Fruit fly (Drosophila melanogaster): Measurements from ENCODE around the gene CG4318.

CG4318 gene

DNA sequence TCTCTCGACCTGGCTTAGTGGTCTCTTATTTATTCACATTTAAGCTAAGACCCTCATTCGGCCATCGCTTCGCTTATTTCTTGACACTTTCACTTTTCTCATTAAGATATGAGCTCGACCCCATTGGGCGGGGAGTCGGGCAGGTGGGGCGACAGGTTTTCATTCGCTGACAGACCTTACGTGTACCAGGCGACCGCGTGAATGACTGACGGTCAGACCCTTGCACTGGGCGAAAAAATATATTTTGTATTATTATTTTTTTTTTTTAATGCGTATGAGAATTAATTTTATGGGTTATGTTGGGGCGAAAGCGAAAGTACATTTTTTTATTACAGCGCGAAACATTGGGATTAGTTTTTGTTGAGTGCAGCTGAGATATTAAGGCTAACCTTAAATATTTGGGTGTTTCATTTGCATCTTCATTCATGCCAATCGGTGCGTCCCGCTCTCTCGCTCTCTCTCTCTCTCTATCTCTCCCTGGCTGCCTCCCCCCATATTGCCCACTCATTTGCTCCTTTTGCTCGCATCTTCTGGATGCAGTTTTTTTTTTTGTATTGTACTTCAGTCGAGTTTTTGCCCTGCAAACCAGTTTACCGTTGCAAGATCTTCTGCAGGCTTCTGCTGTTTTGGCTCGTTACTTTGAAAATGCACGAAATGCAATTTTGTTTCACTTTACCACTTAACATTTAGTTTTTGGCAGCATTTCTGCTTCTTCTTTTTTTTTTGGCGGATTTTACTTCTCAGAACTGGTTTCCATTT, 17.6 kb downstream of the CG4318 start (continued):
- peak; percentile 40 for TF ChIP-seq CG1024 (GFP tag; IDR thresholded peaks at IDR 0.05)
- TF ChIP-seq CG17385 (GFP tag; optimal IDR thresholded peaks at IDR 0.05) = no peak
- TF ChIP-seq chm (GFP tag; IDR thresholded peaks at IDR 0.05) = 0 out of 2 replicates have a peak, but pooled peaks have one; percentile 13
- TF ChIP-seq CG6791 (GFP tag; IDR thresholded peaks at IDR 0.05; ENCODE audit: partially characterized antibody) = no peak
- TF ChIP-seq CG1792 (GFP tag; optimal IDR thresholded peaks at IDR 0.05) = no peak
- no peak for TF ChIP-seq Tbp (GFP tag; optimal IDR thresholded peaks at IDR 0.05)
- peak; percentile 24; the same call in 1 of the 2 replicates for TF ChIP-seq CG6272 (GFP tag; IDR thresholded peaks at IDR 0.05)
- no peak for TF ChIP-seq CG3838 (GFP tag; optimal IDR thresholded peaks at IDR 0.05)
- no peak for TF ChIP-seq pho (GFP tag; optimal IDR thresholded peaks at IDR 0.05)
- TF ChIP-seq pfk (GFP tag; optimal IDR thresholded peaks at IDR 0.05) = no peak
- TF ChIP-seq chn (GFP tag; optimal IDR thresholded peaks at IDR 0.05) = no peak
- no peak for TF ChIP-seq Mrtf (GFP tag; IDR thresholded peaks at IDR 0.05)
- peak; percentile 10 for TF ChIP-seq CG8388 (GFP tag; optimal IDR thresholded peaks at IDR 0.05)
- peak; percentile 37 for TF ChIP-seq Rfx (GFP tag; IDR thresholded peaks at IDR 0.05)
- TF ChIP-seq ase (GFP tag; IDR thresholded peaks at IDR 0.05) = peak; percentile 71; the same call in 2 of the 3 replicates
- no peak for TF ChIP-seq CHES-1-like (GFP tag; optimal IDR thresholded peaks at IDR 0.05)
- peak; percentile 98 for TF ChIP-seq Blimp-1 (GFP tag; optimal IDR thresholded peaks at IDR 0.05)
- TF ChIP-seq pita (GFP tag; optimal IDR thresholded peaks at IDR 0.05) = no peak
- TF ChIP-seq CG2889 (GFP tag; IDR thresholded peaks at IDR 0.05) = no peak
- TF ChIP-seq CG13123 (GFP tag; optimal IDR thresholded peaks at IDR 0.05) = no peak
- no peak; the same call in 1 of the 2 replicates for TF ChIP-seq CG43689 (GFP tag; IDR thresholded peaks at IDR 0.05)
- peak; percentile 16 for TF ChIP-seq CG1529 (GFP tag; optimal IDR thresholded peaks at IDR 0.05)
- no peak for TF ChIP-seq mam (GFP tag; optimal IDR thresholded peaks at IDR 0.05)
- TF ChIP-seq zfh2 (GFP tag; optimal IDR thresholded peaks at IDR 0.05) = no peak
- no peak for TF ChIP-seq CG10654 (GFP tag; optimal IDR thresholded peaks at IDR 0.05)
- TF ChIP-seq gce (GFP tag; IDR thresholded peaks at IDR 0.05) = peak; percentile 60; the same call in 2 of the 3 replicates
- TF ChIP-seq CG12104 (GFP tag; optimal IDR thresholded peaks at IDR 0.05) = no peak
- no peak for TF ChIP-seq CG18011 (GFP tag; optimal IDR thresholded peaks at IDR 0.05)
- no peak for TF ChIP-seq Atf3 (GFP tag; optimal IDR thresholded peaks at IDR 0.05)
- TF ChIP-seq CG14860 (GFP tag; IDR thresholded peaks at IDR 0.05; ENCODE audit: partially characterized antibody) = no peak
- no peak for TF ChIP-seq Six4 (GFP tag; optimal IDR thresholded peaks at IDR 0.05)
- no peak for TF ChIP-seq unc-4 (GFP tag; IDR thresholded peaks at IDR 0.05; ENCODE audit: partially characterized antibody)
- TF ChIP-seq sens (GFP tag) = peak; percentile 73
- TF ChIP-seq Side (GFP tag; optimal IDR thresholded peaks at IDR 0.05) = no peak
- TF ChIP-seq CG12155 (GFP tag; optimal IDR thresholded peaks at IDR 0.05) = no peak
- TF ChIP-seq ab (GFP tag; optimal IDR thresholded peaks at IDR 0.05) = no peak
- TF ChIP-seq Dek (tag; optimal IDR thresholded peaks at IDR 0.05) = no peak
- peak; percentile 41 for TF ChIP-seq Xbp1 (GFP tag; optimal IDR thresholded peaks at IDR 0.05)
- no peak for TF ChIP-seq crc (GFP tag; optimal IDR thresholded peaks at IDR 0.05)
- no peak for TF ChIP-seq pb (GFP tag; optimal IDR thresholded peaks at IDR 0.05)
- no peak for TF ChIP-seq Mad (GFP tag; optimal IDR thresholded peaks at IDR 0.05)
- no peak; the same call in 1 of the 2 replicates for TF ChIP-seq CG32532 (GFP tag; IDR thresholded peaks at IDR 0.05)
- no peak for TF ChIP-seq hkb (optimal IDR thresholded peaks at IDR 0.05)
- TF ChIP-seq hkb (GFP tag; IDR thresholded peaks at IDR 0.05) = peak; percentile 81
- no peak for TF ChIP-seq Chrac-16 (GFP tag; optimal IDR thresholded peaks at IDR 0.05)
- TF ChIP-seq CG8359 (GFP tag; optimal IDR thresholded peaks at IDR 0.05; ENCODE audit: borderline replicate concordance) = no peak
- TF ChIP-seq maf-S (GFP tag; optimal IDR thresholded peaks at IDR 0.05) = no peak
- TF ChIP-seq lmd (GFP tag; IDR thresholded peaks at IDR 0.05) = peak; percentile 66
- 0 out of 3 replicates have a peak, but pooled peaks have one; percentile 25 for TF ChIP-seq CG2199 (GFP tag; IDR thresholded peaks at IDR 0.05)
- no peak for TF ChIP-seq br (optimal IDR thresholded peaks at IDR 0.05)
- no peak for TF ChIP-seq sna (GFP tag; IDR thresholded peaks at IDR 0.05; ENCODE audit: partially characterized antibody)
